Worm (Caenorhabditis elegans) whole organism, L4 larva: ENCODE data around the gene T05A7.1.

Source experiments
- D1046.2 ChIP-seq: fragments of 200-800 bp; sonication (Bioruptor generic); IDR thresholded peaks from 2 replicates; pipeline ENCODE4 v1.3.6; 2022; ENCODE audit warnings: missing genetic modification characterization, missing compliant biosample characterization
- T26A8.4 ChIP-seq: fragments of 200-800 bp; sonication (Bioruptor generic); IDR thresholded peaks from 2 replicates; pipeline ENCODE4 v1.3.6; 2022; ENCODE audit warnings: missing genetic modification characterization, missing compliant biosample characterization

ce11 chrII:4703011-4703410 lies 25.0 kb downstream of the T05A7.1 start:
- TF ChIP-seq D1046.2 (GFP tag; lab: Robert Waterston, UW) (no peak), T26A8.4 (GFP tag; lab: Robert Waterston, UW) (no peak)
